Worm (Caenorhabditis elegans) whole organism, L3 larva: ENCODE results near the gene F58F9.8.

Experiments used
- R02D3.7 ChIP-seq: fragments of 150-350 bp; optimal IDR thresholded peaks from 2 replicates; lab custom pipeline; 2014; ENCODE audit warnings: missing biosample characterization, missing genetic modification characterization
- ama-1 ChIP-seq: fragments of 150-350 bp; optimal IDR thresholded peaks from 2 replicates; lab custom pipeline; 2018
- ceh-28 ChIP-seq: fragments of 150-350 bp; optimal IDR thresholded peaks from 2 replicates; lab custom pipeline; 2014; ENCODE audit warnings: missing biosample characterization, missing genetic modification reagents, missing genetic modification characterization
- ceh-82 ChIP-seq: fragments of 150-350 bp; optimal IDR thresholded peaks from 2 replicates; lab custom pipeline; 2014; ENCODE audit warnings: missing biosample characterization, missing genetic modification characterization
- ceh-9 ChIP-seq: sonication (generic microtip); optimal IDR thresholded peaks from 2 replicates; lab custom pipeline; 2018; ENCODE audit warnings: missing biosample characterization, missing genetic modification characterization
- daf-12 ChIP-seq: fragments of 150-350 bp; optimal IDR thresholded peaks from 2 replicates; lab custom pipeline; 2014; ENCODE audit warnings: missing biosample characterization, missing genetic modification reagents, missing genetic modification characterization
- egl-27 ChIP-seq: sonication (generic microtip); optimal IDR thresholded peaks from 4 replicates; lab custom pipeline; 2017; ENCODE audit warnings: missing biosample characterization, missing genetic modification reagents, missing genetic modification characterization
- egl-5 ChIP-seq: fragments of 150-350 bp; optimal IDR thresholded peaks from 2 replicates; lab custom pipeline; 2017; ENCODE audit warnings: missing biosample characterization, missing genetic modification reagents, missing genetic modification characterization, inconsistent platforms
- elt-2 ChIP-seq: sonication (generic microtip); optimal IDR thresholded peaks from 2 replicates; lab custom pipeline; 2016; ENCODE audit warnings: missing genetic modification reagents, mild to moderate bottlenecking, missing genetic modification characterization, missing compliant biosample characterization
- elt-3 ChIP-seq, 3 experiments: fragments of 150-350 bp in 1 of 3; sonication (generic microtip) in 2 of 3; optimal IDR thresholded peaks; 2 replicates in 2 of 3; 4 replicates in 1 of 3; lab custom pipeline; 2014 to 2017; ENCODE audit warnings: missing biosample characterization in 3 of 3, missing genetic modification characterization in 3 of 3
- eor-1 ChIP-seq, 2 experiments: fragments of 150-350 bp; optimal IDR thresholded peaks; 2 replicates each; lab custom pipeline; 2014 to 2018; ENCODE audit warnings: missing biosample characterization in 2 of 2, missing genetic modification characterization in 2 of 2
- fkh-10 ChIP-seq: sonication (generic microtip); optimal IDR thresholded peaks from 2 replicates; lab custom pipeline; 2017; ENCODE audit warnings: missing biosample characterization, missing genetic modification reagents, missing genetic modification characterization
- fos-1 ChIP-seq: fragments of 150-350 bp; optimal IDR thresholded peaks from 2 replicates; lab custom pipeline; 2014; ENCODE audit warnings: missing biosample characterization, missing genetic modification characterization
- hmg-11 ChIP-seq: sonication (generic microtip); optimal IDR thresholded peaks from 2 replicates; lab custom pipeline; 2016; ENCODE audit warnings: missing genetic modification characterization, missing compliant biosample characterization
- jun-1 ChIP-seq: fragments of 150-350 bp; optimal IDR thresholded peaks from 2 replicates; lab custom pipeline; 2014; ENCODE audit warnings: missing biosample characterization, missing genetic modification reagents, missing genetic modification characterization
- lin-15B ChIP-seq: fragments of 150-350 bp; optimal IDR thresholded peaks from 2 replicates; lab custom pipeline; 2014; ENCODE audit warnings: missing biosample characterization, missing genetic modification characterization
- lin-39 ChIP-seq: fragments of 150-350 bp; optimal IDR thresholded peaks from 2 replicates; lab custom pipeline; 2018; ENCODE audit warnings: missing biosample characterization, missing genetic modification reagents, missing genetic modification characterization
- lsy-12 ChIP-seq: sonication (generic microtip); optimal IDR thresholded peaks from 2 replicates; lab custom pipeline; 2016; ENCODE audit warnings: mild to moderate bottlenecking, missing genetic modification characterization, missing compliant biosample characterization
- mdl-1 ChIP-seq: fragments of 150-350 bp; optimal IDR thresholded peaks from 2 replicates; lab custom pipeline; 2014; ENCODE audit warnings: missing biosample characterization, missing genetic modification characterization
- mml-1 ChIP-seq: fragments of 150-350 bp; sonication (generic microtip); optimal IDR thresholded peaks from 3 replicates; lab custom pipeline; 2014; ENCODE audit warnings: missing biosample characterization, missing genetic modification characterization
- nfya-1 ChIP-seq: sonication (generic microtip); optimal IDR thresholded peaks from 2 replicates; lab custom pipeline; 2017; ENCODE audit warnings: missing genetic modification characterization, mild to moderate bottlenecking, missing compliant biosample characterization, antibody characterized with exemption, moderate library complexity; ENCODE audit not compliant: insufficient read depth
- nhr-11 ChIP-seq: fragments of 150-350 bp; optimal IDR thresholded peaks from 2 replicates; lab custom pipeline; 2014; ENCODE audit warnings: missing biosample characterization, missing genetic modification characterization
- nhr-23 ChIP-seq: fragments of 150-350 bp; optimal IDR thresholded peaks from 2 replicates; lab custom pipeline; 2014; ENCODE audit warnings: missing biosample characterization, missing genetic modification reagents, missing genetic modification characterization
- nhr-25 ChIP-seq: sonication (generic microtip); optimal IDR thresholded peaks from 2 replicates; lab custom pipeline; 2017; ENCODE audit warnings: missing biosample characterization, missing genetic modification characterization
- nhr-28 ChIP-seq: fragments of 150-350 bp; optimal IDR thresholded peaks from 2 replicates; lab custom pipeline; 2014; ENCODE audit warnings: missing biosample characterization, missing genetic modification characterization
- nhr-43 ChIP-seq: sonication (generic microtip); optimal IDR thresholded peaks from 2 replicates; lab custom pipeline; 2016; ENCODE audit warnings: mild to moderate bottlenecking, missing genetic modification characterization, missing compliant biosample characterization; ENCODE audit not compliant: poor library complexity, severe bottlenecking
- nhr-67 ChIP-seq: fragments of 150-350 bp; optimal IDR thresholded peaks from 2 replicates; lab custom pipeline; 2014; ENCODE audit warnings: missing biosample characterization, missing genetic modification characterization
- nhr-76 ChIP-seq: fragments of 150-350 bp; sonication (generic microtip); optimal IDR thresholded peaks from 5 replicates; lab custom pipeline; 2014; ENCODE audit warnings: missing biosample characterization, missing genetic modification characterization
- nhr-77 ChIP-seq: fragments of 150-350 bp; optimal IDR thresholded peaks from 2 replicates; lab custom pipeline; 2014; ENCODE audit warnings: missing biosample characterization, missing genetic modification characterization
- pha-4 ChIP-seq: fragments of 150-350 bp; optimal IDR thresholded peaks from 2 replicates; lab custom pipeline; 2014; ENCODE audit warnings: missing biosample characterization, missing genetic modification reagents, missing genetic modification characterization
- pqm-1 ChIP-seq: fragments of 150-350 bp; optimal IDR thresholded peaks from 2 replicates; lab custom pipeline; 2017; ENCODE audit warnings: missing biosample characterization, missing genetic modification characterization, inconsistent platforms
- sea-2 ChIP-seq: fragments of 150-350 bp; sonication (generic microtip); optimal IDR thresholded peaks from 4 replicates; lab custom pipeline; 2014; ENCODE audit warnings: missing biosample characterization, missing genetic modification reagents, missing genetic modification characterization
- skn-1 ChIP-seq: fragments of 150-350 bp; optimal IDR thresholded peaks from 2 replicates; lab custom pipeline; 2014; ENCODE audit warnings: missing biosample characterization, missing genetic modification characterization
- snpc-4 ChIP-seq: fragments of 150-350 bp; optimal IDR thresholded peaks from 2 replicates; lab custom pipeline; 2014; ENCODE audit warnings: missing biosample characterization, missing genetic modification characterization
- tbx-2 ChIP-seq: sonication (generic microtip); optimal IDR thresholded peaks from 2 replicates; lab custom pipeline; 2016; ENCODE audit warnings: mild to moderate bottlenecking, missing genetic modification characterization, missing compliant biosample characterization
- unc-39 ChIP-seq: sonication (generic microtip); optimal IDR thresholded peaks from 4 replicates; lab custom pipeline; 2017; ENCODE audit warnings: missing biosample characterization, missing genetic modification characterization
- unc-62 ChIP-seq: fragments of 150-350 bp; sonication (generic microtip); optimal IDR thresholded peaks from 4 replicates; lab custom pipeline; 2014; ENCODE audit warnings: missing biosample characterization, missing genetic modification reagents, missing genetic modification characterization
- zag-1 ChIP-seq: fragments of 150-350 bp; optimal IDR thresholded peaks from 2 replicates; lab custom pipeline; 2014; ENCODE audit warnings: missing biosample characterization, missing genetic modification characterization
- ztf-4 ChIP-seq: fragments of 150-350 bp; optimal IDR thresholded peaks from 2 replicates; lab custom pipeline; 2014; ENCODE audit warnings: missing biosample characterization, missing genetic modification characterization

F58F9.8 gene

ce11 chrIV:6237508-6238227 lies at the start of gene F58F9.8, which contains the start of gene F58F9.6:
TSS of gene F58F9.8 (plus strand) at chrIV:6238177.
TSS of gene F58F9.6 (minus strand) at chrIV:6237608.
- no peak for TF ChIP-seq jun-1 (tag; lab: Kevin White, UChicago)
- no peak for TF ChIP-seq lin-15B
- no peak for TF ChIP-seq elt-2 (tag; lab: Kevin White, UChicago)
- no peak for TF ChIP-seq eor-1 (tag; optimal IDR thresholded peaks at IDR 0.05; lab: Kevin White, UChicago)
- TF ChIP-seq ztf-4 (tag; lab: Kevin White, UChicago): no peak
- TF ChIP-seq nhr-11 (tag; lab: Kevin White, UChicago): no peak
- TF ChIP-seq pqm-1 (tag; lab: Kevin White, UChicago): no peak
- no peak for TF ChIP-seq ceh-9 (tag; lab: Kevin White, UChicago)
- TF ChIP-seq nhr-77 (tag; lab: Kevin White, UChicago): no peak
- TF ChIP-seq mml-1: no peak
- TF ChIP-seq egl-27 (tag; lab: Kevin White, UChicago): no peak
- no peak for TF ChIP-seq daf-12 (tag; lab: Kevin White, UChicago)
- TF ChIP-seq fos-1 (tag; lab: Kevin White, UChicago): no peak
- TF ChIP-seq nhr-67 (tag; lab: Kevin White, UChicago): no peak
- TF ChIP-seq unc-62: no peak
- TF ChIP-seq R02D3.7: no peak
- no peak for TF ChIP-seq nhr-28 (tag; lab: Kevin White, UChicago)
- TF ChIP-seq, all 47 proteins: peak for 0

DNA sequence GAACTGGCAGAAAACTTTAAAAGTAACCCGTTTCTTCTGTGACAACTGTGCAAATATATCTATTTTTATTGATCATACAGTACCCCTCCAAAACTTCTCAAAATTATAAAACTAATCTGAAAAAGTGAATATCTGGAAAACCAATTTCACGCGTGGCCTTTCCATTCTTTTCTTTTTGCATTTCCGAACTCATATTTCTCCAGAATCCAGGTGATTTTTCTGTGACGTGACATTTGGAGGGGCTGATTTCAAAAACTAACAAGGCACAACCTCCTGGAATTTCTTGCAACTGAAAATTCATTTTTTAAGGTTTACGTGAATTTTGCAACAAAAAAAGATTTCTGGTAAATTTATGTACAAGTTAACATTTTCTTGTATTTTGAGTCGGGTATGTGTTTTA lies 37.7 kb upstream of the F58F9.8 start:
- TF ChIP-seq nhr-76 (no peak), egl-5 (no peak), eor-1 (tag; optimal IDR thresholded peaks at IDR 0.05; lab: Kevin White, UChicago) (no peak), zag-1 (tag; lab: Kevin White, UChicago) (no peak)

- TF ChIP-seq nhr-11 (tag; lab: Kevin White, UChicago) (no peak), mdl-1 (tag; lab: Kevin White, UChicago) (no peak), elt-3 (tag; optimal IDR thresholded peaks at IDR 0.05; lab: Kevin White, UChicago) (no peak), mml-1 (no peak), nhr-77 (tag; lab: Kevin White, UChicago) (no peak), hmg-11 (tag; lab: Kevin White, UChicago) (no peak), ceh-28 (tag; lab: Kevin White, UChicago) (no peak), nhr-43 (tag; lab: Kevin White, UChicago) (no peak), ama-1 (no peak)
Measured at ce11 chrIV:6201769-6202168, 36.2 kb upstream of the F58F9.8 start, which contains the start of gene tkr-2. TSS of gene tkr-2 (plus strand) at chrIV:6202069.

ce11 chrIV:6206294-6206776 lies 31.6 kb upstream of the F58F9.8 start, which contains the start of gene C49A9.10:
TSS of gene C49A9.10 (minus strand) at chrIV:6206344.
- peak; percentile 42 for TF ChIP-seq elt-2 (tag; lab: Kevin White, UChicago)
- TF ChIP-seq mml-1: no peak
- no peak for TF ChIP-seq fos-1 (tag; lab: Kevin White, UChicago)
- TF ChIP-seq skn-1 (tag; lab: Kevin White, UChicago): peak; percentile 28
- TF ChIP-seq lin-15B: peak; percentile 85
- TF ChIP-seq jun-1 (tag; lab: Kevin White, UChicago): no peak
- no peak for TF ChIP-seq nhr-77 (tag; lab: Kevin White, UChicago)
- TF ChIP-seq ceh-9 (tag; lab: Kevin White, UChicago): no peak
- no peak for TF ChIP-seq daf-12 (tag; lab: Kevin White, UChicago)
- TF ChIP-seq egl-5: peak; percentile 13
- peak; percentile 26 for TF ChIP-seq nhr-25 (tag; lab: Kevin White, UChicago)
- TF ChIP-seq snpc-4 (tag; lab: Kevin White, UChicago): peak; percentile 80
- peak; percentile 58 for TF ChIP-seq ceh-28 (tag; lab: Kevin White, UChicago)
- TF ChIP-seq unc-39 (tag; lab: Kevin White, UChicago): no peak
- TF ChIP-seq nhr-28 (tag; lab: Kevin White, UChicago): no peak
- no peak for TF ChIP-seq R02D3.7
- no peak for TF ChIP-seq egl-27 (tag; lab: Kevin White, UChicago)
- peak; percentile 97 for TF ChIP-seq nhr-43 (tag; lab: Kevin White, UChicago)
- TF ChIP-seq fkh-10 (GFP tag; lab: Kevin White, UChicago): peak; percentile 42
- TF ChIP-seq pha-4 (tag; lab: Kevin White, UChicago): peak; percentile 93
- TF ChIP-seq lsy-12 (tag; lab: Kevin White, UChicago): peak; percentile 68
- no peak for TF ChIP-seq nhr-23 (tag; lab: Kevin White, UChicago)
- peak; percentile 76 for TF ChIP-seq nfya-1 (tag; lab: Kevin White, UChicago)
- TF ChIP-seq pqm-1 (tag; lab: Kevin White, UChicago): peak; percentile 54
- TF ChIP-seq unc-62: no peak
- TF ChIP-seq eor-1 (tag; optimal IDR thresholded peaks at IDR 0.05; lab: Kevin White, UChicago): no peak
- TF ChIP-seq tbx-2: peak; percentile 36
- TF ChIP-seq hmg-11 (tag; lab: Kevin White, UChicago): peak; percentile 89
- TF ChIP-seq nhr-11 (tag; lab: Kevin White, UChicago): no peak
- peak; percentile 68 for TF ChIP-seq lin-39 (tag; lab: Kevin White, UChicago)
- no peak for TF ChIP-seq mdl-1 (tag; lab: Kevin White, UChicago)
- TF ChIP-seq ztf-4 (tag; lab: Kevin White, UChicago): no peak
- peak; percentile 35 for TF ChIP-seq ceh-82
- no peak for TF ChIP-seq sea-2 (GFP tag; lab: Kevin White, UChicago)
